Fruit fly (Drosophila melanogaster) whole organism: ENCODE data around the gene CG3168.

Source experiments
- CG8478 ChIP-seq: fragments of >200 bp; optimal IDR thresholded peaks from 2 replicates; lab custom pipeline; 2018; ENCODE audit warnings: inconsistent platforms
- Dll ChIP-seq: fragments of >200 bp; optimal IDR thresholded peaks from 2 replicates; lab custom pipeline; 2017
- EcR ChIP-seq, 2 experiments: fragments of >200 bp; optimal IDR thresholded peaks; 2 replicates each; lab custom pipeline; 2017; ENCODE audit warnings: missing biosample characterization in 2 of 2, missing genetic modification characterization in 2 of 2, missing genetic modification reagents in 2 of 2
- pan ChIP-seq: fragments of >200 bp; optimal IDR thresholded peaks from 2 replicates; lab custom pipeline; 2017
- psq ChIP-seq: fragments of >200 bp; optimal IDR thresholded peaks from 2 replicates; lab custom pipeline; 2017
- usp ChIP-seq: fragments of >200 bp; optimal IDR thresholded peaks from 2 replicates; lab custom pipeline; 2017; ENCODE audit warnings: missing biosample characterization, missing genetic modification characterization, mixed read lengths

CG3168 gene

dm6 chrX:6698248-6698812, 41.5 kb downstream of the CG3168 start, which contains the start of gene CG14440:
Gene CG14440, minus strand, starts transcription at chrX:6698567.
- TF ChIP-seq CG8478 (no peak), pan (lab: Kevin White, UChicago) (no peak), Dll (lab: Kevin White, UChicago) (no peak), usp (GFP tag; lab: Kevin White, UChicago) (no peak), psq (no peak), EcR (GFP tag; optimal IDR thresholded peaks at IDR 0.05; lab: Kevin White, UChicago) (no peak)

- TF ChIP-seq psq: no peak
- no peak for TF ChIP-seq usp (GFP tag; lab: Kevin White, UChicago)
- no peak for TF ChIP-seq EcR (GFP tag; optimal IDR thresholded peaks at IDR 0.05; lab: Kevin White, UChicago)
- TF ChIP-seq Dll (lab: Kevin White, UChicago): no peak
- no peak for TF ChIP-seq CG8478
- no peak for TF ChIP-seq pan (lab: Kevin White, UChicago)
These were observed 43.3 kb downstream of the CG3168 start for dm6 chrX:6696467-6696866.

dm6 chrX:6694979-6695388, 44.8 kb downstream of the CG3168 start, which contains the start of gene CG14442:
Gene CG14442, minus strand, starts transcription at chrX:6695007.
- TF ChIP-seq Dll (lab: Kevin White, UChicago): no peak
- TF ChIP-seq usp (GFP tag; lab: Kevin White, UChicago): no peak
- no peak for TF ChIP-seq pan (lab: Kevin White, UChicago)
- no peak for TF ChIP-seq EcR (GFP tag; optimal IDR thresholded peaks at IDR 0.05; lab: Kevin White, UChicago)
- TF ChIP-seq CG8478: no peak
- no peak for TF ChIP-seq psq

- TF ChIP-seq CG8478 (peak; percentile 41), psq (no peak), pan (lab: Kevin White, UChicago) (no peak), usp (GFP tag; lab: Kevin White, UChicago) (no peak), EcR (GFP tag; optimal IDR thresholded peaks at IDR 0.05; lab: Kevin White, UChicago) (no peak), Dll (lab: Kevin White, UChicago) (peak; percentile 75)
These were observed 45.5 kb downstream of the CG3168 start for dm6 chrX:6694105-6694788.

- TF ChIP-seq pan (lab: Kevin White, UChicago): no peak
- TF ChIP-seq usp (GFP tag; lab: Kevin White, UChicago): no peak
- TF ChIP-seq psq: no peak
- no peak for TF ChIP-seq Dll (lab: Kevin White, UChicago)
- no peak for TF ChIP-seq EcR (GFP tag; optimal IDR thresholded peaks at IDR 0.05; lab: Kevin White, UChicago)
- no peak for TF ChIP-seq CG8478
These were observed 51.0 kb downstream of the CG3168 start, which contains the start of gene CG3184 for dm6 chrX:6688620-6689400. Gene CG3184, minus strand, starts transcription at chrX:6688774.

dm6 chrX:6687267-6687666, 52.5 kb downstream of the CG3168 start, which contains the start of gene CG44303:
Gene CG44303, minus strand, starts transcription at chrX:6687420.
- TF ChIP-seq psq: no peak
- TF ChIP-seq usp (GFP tag; lab: Kevin White, UChicago): no peak
- no peak for TF ChIP-seq EcR (GFP tag; optimal IDR thresholded peaks at IDR 0.05; lab: Kevin White, UChicago)
- no peak for TF ChIP-seq Dll (lab: Kevin White, UChicago)
- no peak for TF ChIP-seq CG8478
- no peak for TF ChIP-seq pan (lab: Kevin White, UChicago)

dm6 chrX:6683635-6684499, 55.9 kb downstream of the CG3168 start, which contains the start of gene Pink1:
Gene Pink1, plus strand, starts transcription at chrX:6683798.
- TF ChIP-seq psq (no peak), pan (lab: Kevin White, UChicago) (no peak), usp (GFP tag; lab: Kevin White, UChicago) (no peak), EcR (GFP tag; optimal IDR thresholded peaks at IDR 0.05; lab: Kevin White, UChicago) (no peak), Dll (lab: Kevin White, UChicago) (no peak), CG8478 (no peak)

dm6 chrX:6681467-6681866, 58.3 kb downstream of the CG3168 start, which contains the start of gene Fum2:
Gene Fum2, plus strand, starts transcription at chrX:6681767.
- TF ChIP-seq EcR (GFP tag; optimal IDR thresholded peaks at IDR 0.05; lab: Kevin White, UChicago) (no peak), pan (lab: Kevin White, UChicago) (no peak), Dll (lab: Kevin White, UChicago) (no peak), CG8478 (no peak), psq (no peak), usp (GFP tag; lab: Kevin White, UChicago) (no peak)

dm6 chrX:6679502-6679810, 60.3 kb downstream of the CG3168 start:
- TF ChIP-seq Dll (lab: Kevin White, UChicago) (peak; percentile 16), CG8478 (no peak)

- TF ChIP-seq psq: no peak
- no peak for TF ChIP-seq usp (GFP tag; lab: Kevin White, UChicago)
- TF ChIP-seq EcR (GFP tag; optimal IDR thresholded peaks at IDR 0.05; lab: Kevin White, UChicago): no peak
- no peak for TF ChIP-seq pan (lab: Kevin White, UChicago)
- no peak for TF ChIP-seq CG8478
- no peak for TF ChIP-seq Dll (lab: Kevin White, UChicago)
These were observed 60.9 kb downstream of the CG3168 start, which contains the start of gene ND-ASHI for dm6 chrX:6678635-6679501. Gene ND-ASHI, minus strand, starts transcription at chrX:6679118.
